Worm (Caenorhabditis elegans): ENCODE measurements around the gene blos-4.
A peak's percentile ranks its signal among the peaks of the same experiment; 100 is the strongest.

Gene blos-4

ce11 chrII:6269805-6270414 is 24.9 kb downstream of the blos-4 start, which contains the start of gene F13H8.2 (continued):
- TF ChIP-seq daf-16 (GFP tag; optimal IDR thresholded peaks at IDR 0.05) (peak in 1 of 2 experiments; percentile 5), daf-16 (tag; optimal IDR thresholded peaks at IDR 0.05) (peak; percentile 6), ctbp-1 (GFP tag; IDR thresholded peaks at IDR 0.05) (peak; percentile 91), unc-130 (GFP tag; optimal IDR thresholded peaks at IDR 0.05) (peak; percentile 69), ces-1 (GFP tag; optimal IDR thresholded peaks at IDR 0.05) (no peak), pha-4 (GFP tag; IDR thresholded peaks at IDR 0.05) (no peak), pha-4 (tag; optimal IDR thresholded peaks at IDR 0.05) (no peak), pqm-1 (tag; optimal IDR thresholded peaks at IDR 0.05) (no peak), nhr-6 (tag; optimal IDR thresholded peaks at IDR 0.05) (peak; percentile 36), F26F4.8 (GFP tag; conservative IDR thresholded peaks at IDR 0.05) (no peak), sdz-12 (GFP tag; optimal IDR thresholded peaks at IDR 0.05) (no peak), F44E2.7 (GFP tag; IDR thresholded peaks at IDR 0.05) (no peak), madf-5 (GFP tag; IDR thresholded peaks at IDR 0.05) (no peak), php-3 (GFP tag; IDR thresholded peaks at IDR 0.05) (0 out of 2 replicates have a peak, but pooled peaks have one; percentile 36), fos-1 (tag; optimal IDR thresholded peaks at IDR 0.05) (no peak), mxl-2 (GFP tag; conservative IDR thresholded peaks at IDR 0.05) (0 out of 2 replicates have a peak, but pooled peaks have one; percentile 35), F37D6.2 (tag; optimal IDR thresholded peaks at IDR 0.05) (peak; percentile 42), unc-62 (GFP tag; optimal IDR thresholded peaks at IDR 0.05 in 1 of 2) (peak in 1 of 2 experiments; percentile 37), unc-62 (tag; optimal IDR thresholded peaks at IDR 0.05) (no peak), nhr-11 (tag; optimal IDR thresholded peaks at IDR 0.05) (peak; percentile 27), T20F7.1 (GFP tag; optimal IDR thresholded peaks at IDR 0.05) (peak; percentile 63), mep-1 (tag; optimal IDR thresholded peaks at IDR 0.05) (peak; percentile 81), nhr-28 (tag; optimal IDR thresholded peaks at IDR 0.05) (peak; percentile 20), lsy-2 (tag; optimal IDR thresholded peaks at IDR 0.05) (peak; percentile 26 to 80), daf-12 (tag; optimal IDR thresholded peaks at IDR 0.05) (no peak), aly-2 (tag; optimal IDR thresholded peaks at IDR 0.05) (no peak), mdt-29 (GFP tag; IDR thresholded peaks at IDR 0.05) (no peak), lin-39 (tag; optimal IDR thresholded peaks at IDR 0.05) (no peak), set-16 (GFP tag; IDR thresholded peaks at IDR 0.05) (no peak; the same call in 1 of the 2 replicates), nhr-25 (tag; optimal IDR thresholded peaks at IDR 0.05; ENCODE audit: borderline replicate concordance, insufficient read depth) (no peak), lim-7 (GFP tag; IDR thresholded peaks at IDR 0.05) (no peak), ceh-62 (tag; optimal IDR thresholded peaks at IDR 0.05) (no peak), lin-38 (GFP tag; IDR thresholded peaks at IDR 0.05) (peak; percentile 89), lin-29 (GFP tag; IDR thresholded peaks at IDR 0.05) (0 out of 2 replicates have a peak, but pooled peaks have one; percentile 11), ceh-28 (tag; optimal IDR thresholded peaks at IDR 0.05) (no peak), ceh-82 (tag; optimal IDR thresholded peaks at IDR 0.05) (no peak), ceh-20 (GFP tag; IDR thresholded peaks at IDR 0.05) (peak; percentile 77), ceh-44 (GFP tag; IDR thresholded peaks at IDR 0.05) (peak; percentile 79), T26A8.4 (GFP tag; IDR thresholded peaks at IDR 0.05) (peak; percentile 76), zfp-2 (tag; optimal IDR thresholded peaks at IDR 0.05) (no peak), F10B5.3 (tag; optimal IDR thresholded peaks at IDR 0.05) (no peak), mdl-1 (tag; optimal IDR thresholded peaks at IDR 0.05) (peak in 1 of 2 experiments; percentile 52), lir-3 (tag; optimal IDR thresholded peaks at IDR 0.05) (no peak), egl-27 (tag; optimal IDR thresholded peaks at IDR 0.05) (no peak), R02D3.7 (tag; optimal IDR thresholded peaks at IDR 0.05) (no peak), duxl-1 (tag; optimal IDR thresholded peaks at IDR 0.05; ENCODE audit: poor library complexity) (peak; percentile 41), dpl-1 (GFP tag; optimal IDR thresholded peaks at IDR 0.05) (peak; percentile 95), nhr-10 (tag; optimal IDR thresholded peaks at IDR 0.05) (no peak), D1046.2 (GFP tag; IDR thresholded peaks at IDR 0.05) (no peak), Y5F2A.4 (GFP tag; optimal IDR thresholded peaks at IDR 0.05) (no peak), fkh-10 (GFP tag; optimal IDR thresholded peaks at IDR 0.05) (no peak), ztf-11 (tag; optimal IDR thresholded peaks at IDR 0.05) (no peak)
